Fruit fly (Drosophila melanogaster) whole organism, prepupa: ENCODE measurements around the gene mAcon1.

Experiments used
- Blimp-1 ChIP-seq: fragments of 200-800 bp; sonication (Bioruptor generic); optimal IDR thresholded peaks from 3 replicates; lab custom pipeline; 2017; ENCODE audit warnings: missing biosample characterization, missing genetic modification characterization, mild to moderate bottlenecking, moderate library complexity, missing genetic modification reagents
- CG10631 ChIP-seq: fragments of 200-800 bp; sonication (Bioruptor generic); optimal IDR thresholded peaks from 2 replicates; lab custom pipeline; 2016; ENCODE audit warnings: missing biosample characterization, missing genetic modification characterization
- CG10669 ChIP-seq: fragments of 200-800 bp; sonication (Bioruptor generic); optimal IDR thresholded peaks from 3 replicates; lab custom pipeline; 2018; ENCODE audit warnings: missing biosample characterization, mild to moderate bottlenecking, missing genetic modification characterization, moderate library complexity
- CG11762 ChIP-seq: fragments of 200-800 bp; sonication (Bioruptor generic); optimal IDR thresholded peaks from 3 replicates; lab custom pipeline; 2016; ENCODE audit warnings: missing biosample characterization, missing genetic modification characterization; ENCODE audit not compliant: insufficient read depth
- CG1621 ChIP-seq: fragments of 200-800 bp; sonication (Bioruptor generic); optimal IDR thresholded peaks from 3 replicates; lab custom pipeline; 2018; ENCODE audit warnings: missing biosample characterization, mild to moderate bottlenecking, missing genetic modification characterization
- CG31627 ChIP-seq: fragments of 200-800 bp; sonication (Bioruptor generic); optimal IDR thresholded peaks from 3 replicates; lab custom pipeline; 2016; ENCODE audit warnings: missing biosample characterization, missing genetic modification characterization
- CG32006 ChIP-seq: fragments of 200-800 bp; sonication (Bioruptor generic); optimal IDR thresholded peaks from 3 replicates; lab custom pipeline; 2017; ENCODE audit warnings: missing biosample characterization, mild to moderate bottlenecking, missing genetic modification characterization
- CG34406 ChIP-seq: fragments of 200-800 bp; sonication (Bioruptor generic); optimal IDR thresholded peaks from 3 replicates; lab custom pipeline; 2016; ENCODE audit warnings: missing biosample characterization, missing genetic modification characterization
- CG3919 ChIP-seq: fragments of 200-800 bp; sonication (Bioruptor generic); optimal IDR thresholded peaks from 3 replicates; lab custom pipeline; 2016; ENCODE audit warnings: missing biosample characterization, missing genetic modification characterization
- CG6792 ChIP-seq: fragments of 200-800 bp; sonication (Bioruptor generic); optimal IDR thresholded peaks from 3 replicates; lab custom pipeline; 2016; ENCODE audit warnings: missing biosample characterization, missing genetic modification characterization
- CG6808 ChIP-seq: fragments of 200-800 bp; sonication (Bioruptor generic); optimal IDR thresholded peaks from 3 replicates; lab custom pipeline; 2017; ENCODE audit warnings: missing biosample characterization, missing genetic modification characterization, mild to moderate bottlenecking, moderate library complexity, missing genetic modification reagents
- CG7368 ChIP-seq: fragments of 200-800 bp; sonication (Bioruptor generic); optimal IDR thresholded peaks from 3 replicates; lab custom pipeline; 2016; ENCODE audit warnings: missing biosample characterization, missing genetic modification characterization
- Eip75B ChIP-seq: fragments of 200-800 bp; sonication (Bioruptor generic); optimal IDR thresholded peaks from 3 replicates; lab custom pipeline; 2016; ENCODE audit warnings: missing biosample characterization, missing genetic modification characterization
- Eip93F ChIP-seq: fragments of 200-800 bp; sonication (Bioruptor generic); optimal IDR thresholded peaks from 2 replicates; lab custom pipeline; 2016; ENCODE audit warnings: missing biosample characterization, mild to moderate bottlenecking, missing genetic modification characterization
- Gug ChIP-seq: fragments of 200-800 bp; sonication (Bioruptor generic); IDR thresholded peaks from 2 replicates; pipeline ENCODE4 v1.3.6; 2022; ENCODE audit warnings: missing biosample characterization, missing genetic modification characterization
- Hr39 ChIP-seq: fragments of 200-800 bp; sonication (Bioruptor generic); optimal IDR thresholded peaks from 2 replicates; lab custom pipeline; 2016; ENCODE audit warnings: missing biosample characterization, missing genetic modification characterization
- Hr4 ChIP-seq: fragments of 200-800 bp; sonication (Bioruptor generic); optimal IDR thresholded peaks from 3 replicates; lab custom pipeline; 2016; ENCODE audit warnings: missing biosample characterization, missing genetic modification characterization
- Met ChIP-seq: fragments of 200-800 bp; sonication (Bioruptor generic); optimal IDR thresholded peaks from 3 replicates; lab custom pipeline; 2016; ENCODE audit warnings: missing biosample characterization, missing genetic modification characterization
- OdsH ChIP-seq: fragments of 200-800 bp; sonication (Bioruptor generic); optimal IDR thresholded peaks from 3 replicates; lab custom pipeline; 2016; ENCODE audit warnings: missing biosample characterization, missing genetic modification characterization
- Sox102F ChIP-seq: fragments of 200-800 bp; sonication (Bioruptor generic); optimal IDR thresholded peaks from 2 replicates; lab custom pipeline; 2016; ENCODE audit warnings: missing biosample characterization, mild to moderate bottlenecking, missing genetic modification characterization
- Sox14 ChIP-seq: fragments of 200-800 bp; sonication (Bioruptor generic); optimal IDR thresholded peaks from 3 replicates; lab custom pipeline; 2016; ENCODE audit warnings: missing biosample characterization, missing genetic modification characterization
- Sox15 ChIP-seq: fragments of 200-800 bp; sonication (Bioruptor generic); optimal IDR thresholded peaks from 3 replicates; lab custom pipeline; 2016; ENCODE audit warnings: missing biosample characterization, missing genetic modification characterization
- acj6 ChIP-seq: fragments of 200-800 bp; sonication (Bioruptor generic); optimal IDR thresholded peaks from 3 replicates; lab custom pipeline; 2016; ENCODE audit warnings: missing biosample characterization, missing genetic modification characterization
- cyc ChIP-seq: fragments of 200-800 bp; sonication (Bioruptor generic); optimal IDR thresholded peaks from 3 replicates; lab custom pipeline; 2016; ENCODE audit warnings: missing biosample characterization, missing genetic modification characterization
- eg ChIP-seq: fragments of 200-800 bp; sonication (Bioruptor generic); IDR thresholded peaks from 3 replicates; pipeline ENCODE4 v1.3.6; 2022; ENCODE audit warnings: missing biosample characterization, missing genetic modification characterization
- lz ChIP-seq: fragments of 200-800 bp; sonication (Bioruptor generic); optimal IDR thresholded peaks from 3 replicates; lab custom pipeline; 2016; ENCODE audit warnings: missing biosample characterization, missing genetic modification characterization
- net ChIP-seq: fragments of 200-800 bp; sonication (Bioruptor generic); optimal IDR thresholded peaks from 3 replicates; lab custom pipeline; 2016; ENCODE audit warnings: missing biosample characterization, missing genetic modification characterization
- pdm3 ChIP-seq: fragments of 200-800 bp; sonication (Bioruptor generic); optimal IDR thresholded peaks from 3 replicates; lab custom pipeline; 2016; ENCODE audit warnings: missing biosample characterization, missing genetic modification characterization
- ss ChIP-seq, 2 experiments: fragments of 200-800 bp; sonication (Bioruptor generic); optimal IDR thresholded peaks; 2 replicates in 1 of 2; 3 replicates in 1 of 2; lab custom pipeline; 2017 to 2018; ENCODE audit warnings: mild to moderate bottlenecking in 2 of 2, missing biosample characterization in 2 of 2, missing genetic modification characterization in 2 of 2, moderate library complexity in 1 of 2
- svp ChIP-seq: fragments of 200-800 bp; sonication (Bioruptor generic); peaks from one replicate; lab custom pipeline; 2016; ENCODE audit warnings: missing biosample characterization, missing genetic modification characterization
- vri ChIP-seq: fragments of 200-800 bp; sonication (Bioruptor generic); optimal IDR thresholded peaks from 3 replicates; lab custom pipeline; 2016; ENCODE audit warnings: missing biosample characterization, mild to moderate bottlenecking, missing genetic modification characterization

The mAcon1 gene

dm6 chr2L:21172922-21173321 is 4.6 kb downstream of the mAcon1 start, which contains the start of gene CG31627:
TSS of gene CG31627 (plus strand) at chr2L:21173222.
- TF ChIP-seq CG1621 (tag; lab: Kevin White, UChicago) (no peak), CG34406 (GFP tag; lab: Kevin White, UChicago) (no peak), CG6808 (GFP tag; lab: Kevin White, UChicago) (no peak), lz (GFP tag; lab: Kevin White, UChicago) (no peak), CG6792 (GFP tag; lab: Kevin White, UChicago) (no peak), Sox15 (GFP tag; lab: Kevin White, UChicago) (no peak), acj6 (no peak), Met (GFP tag; lab: Kevin White, UChicago) (no peak), Sox102F (GFP tag; lab: Kevin White, UChicago) (no peak), Hr39 (no peak), CG11762 (GFP tag; lab: Kevin White, UChicago) (no peak), Sox14 (GFP tag; lab: Kevin White, UChicago) (no peak), CG32006 (no peak), CG3919 (GFP tag; lab: Kevin White, UChicago) (no peak), Hr4 (no peak), net (no peak), CG31627 (GFP tag; lab: Kevin White, UChicago) (no peak)

DNA sequence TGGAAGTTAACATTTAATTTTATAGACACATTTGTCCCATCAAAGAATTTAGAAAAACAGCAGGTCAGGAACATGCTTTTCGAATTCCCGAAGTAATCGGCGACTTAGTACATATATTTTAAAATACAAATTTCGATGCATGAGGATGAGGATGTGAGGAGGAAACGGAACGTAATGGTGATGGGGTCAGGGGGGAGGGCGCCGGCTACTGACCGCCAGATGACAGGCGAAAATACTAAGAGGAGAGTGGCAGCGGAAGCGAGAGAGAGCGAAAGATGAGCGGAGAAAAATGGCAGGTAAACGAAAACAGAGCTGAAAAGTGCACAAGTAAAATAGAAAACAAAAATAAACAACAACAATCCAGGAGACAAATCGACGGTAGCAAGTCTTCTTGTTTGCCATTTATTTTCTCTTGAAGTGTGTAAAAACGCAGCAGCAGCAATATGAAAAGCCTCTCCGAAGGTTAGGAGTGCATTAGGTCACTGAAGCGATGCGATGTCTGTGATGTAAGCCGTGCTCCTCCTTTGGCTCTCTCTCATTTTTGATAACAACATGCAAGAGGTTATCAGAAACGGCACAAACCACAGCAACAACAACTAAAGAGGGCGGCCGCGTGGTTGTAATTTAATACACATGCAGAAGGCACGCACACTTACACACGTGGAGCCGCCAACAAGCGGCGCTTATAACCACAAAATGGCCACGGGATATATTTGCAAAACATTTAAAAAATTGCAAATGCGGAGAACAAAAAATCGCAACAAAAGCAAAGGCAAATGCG is 10.3 kb downstream of the mAcon1 start:
- TF ChIP-seq svp, result peak; percentile 100
- TF ChIP-seq vri, result peak; percentile 81
- TF ChIP-seq Sox102F (GFP tag; lab: Kevin White, UChicago), result no peak

DNA sequence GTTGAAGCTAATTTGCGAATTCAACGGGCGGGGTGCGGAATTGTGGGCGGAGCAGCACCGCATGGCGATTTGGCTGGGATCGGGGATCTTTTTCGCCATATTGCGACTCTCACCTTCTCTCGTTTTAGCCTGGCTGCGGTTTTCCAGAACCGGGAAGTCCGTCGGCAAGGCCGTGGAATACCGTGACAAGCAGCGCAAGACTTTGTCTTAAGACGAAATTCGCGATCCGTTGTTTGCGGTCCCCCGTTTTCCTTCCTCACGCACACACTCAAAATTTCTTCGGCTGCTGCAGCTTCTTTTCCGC is 10.8 kb downstream of the mAcon1 start:
- TF ChIP-seq OdsH (GFP tag; lab: Kevin White, UChicago) (no peak), Hr4 (no peak), CG6792 (GFP tag; lab: Kevin White, UChicago) (no peak), pdm3 (GFP tag; lab: Kevin White, UChicago) (no peak), cyc (GFP tag; lab: Kevin White, UChicago) (no peak), CG1621 (tag; lab: Kevin White, UChicago) (no peak), Blimp-1 (GFP tag; lab: Kevin White, UChicago) (no peak), CG11762 (GFP tag; lab: Kevin White, UChicago) (no peak), Met (GFP tag; lab: Kevin White, UChicago) (no peak), lz (GFP tag; lab: Kevin White, UChicago) (no peak), CG32006 (no peak), CG10669 (GFP tag; lab: Kevin White, UChicago) (no peak), Gug (GFP tag; lab: Robert Waterston, UW) (no peak), CG10631 (GFP tag; lab: Kevin White, UChicago) (no peak), CG34406 (GFP tag; lab: Kevin White, UChicago) (no peak), Eip75B (GFP tag; lab: Kevin White, UChicago) (no peak), eg (GFP tag; lab: Robert Waterston, UW) (no peak), net (no peak)

DNA sequence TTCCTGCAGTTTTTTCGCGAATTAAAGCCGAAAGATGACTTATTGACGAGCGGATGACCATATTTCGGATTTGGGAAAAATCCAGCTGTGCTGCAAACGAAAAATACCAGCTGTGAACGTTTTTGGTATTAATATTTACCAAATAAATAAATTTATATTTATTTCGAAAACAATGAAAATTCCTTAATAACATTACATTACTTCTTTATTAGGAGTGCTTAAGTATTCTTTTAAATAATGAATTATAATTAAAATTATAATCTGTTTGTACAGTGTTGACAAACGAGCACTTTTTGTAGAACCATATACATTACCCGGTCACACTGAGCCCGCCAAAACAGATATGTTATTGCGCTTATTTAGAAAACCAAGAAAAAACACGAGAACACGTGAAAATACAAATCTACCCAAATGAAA is 11.3 kb downstream of the mAcon1 start, which contains the start of the genes bur and Mcm10:
Gene bur, minus strand, starts transcription at position 69 of the 417 bp plus-strand sequence.
Gene Mcm10, plus strand, starts transcription at position 319 of the 417 bp plus-strand sequence.
- TF ChIP-seq Sox14 (GFP tag; lab: Kevin White, UChicago), result no peak
- TF ChIP-seq Eip93F (GFP tag; lab: Kevin White, UChicago), result peak; percentile 66

dm6 chr2L:21187753-21188152 is 19.4 kb downstream of the mAcon1 start:
- no peak for TF ChIP-seq CG7368
- TF ChIP-seq ss (GFP tag; optimal IDR thresholded peaks at IDR 0.05; lab: Kevin White, UChicago), result peak in 1 of 2 experiments; percentile 52
